Fruit fly (Drosophila melanogaster) whole organism, embryonic: Measurements from ENCODE around the gene mRpS31.

Experiments used
- B-H1 ChIP-seq: fragments of 200-800 bp; sonication (Bioruptor generic); IDR thresholded peaks from 3 replicates; pipeline ENCODE4 v1.3.6; 2022; ENCODE audit warnings: missing biosample characterization, missing genetic modification characterization
- Blimp-1 ChIP-seq: fragments of 200-800 bp; sonication (Bioruptor generic); optimal IDR thresholded peaks from 3 replicates; lab custom pipeline; 2018; ENCODE audit warnings: missing biosample characterization, missing genetic modification characterization, mild to moderate bottlenecking, moderate library complexity, missing genetic modification reagents
- CG11085 ChIP-seq: fragments of 200-800 bp; sonication (Bioruptor generic); IDR thresholded peaks from 2 replicates; pipeline ENCODE4 v1.3.6; 2022; ENCODE audit warnings: missing biosample characterization, missing genetic modification characterization
- CG11398 ChIP-seq: fragments of 200-800 bp; sonication (Bioruptor generic); optimal IDR thresholded peaks from 2 replicates; lab custom pipeline; 2016; ENCODE audit warnings: missing biosample characterization, missing genetic modification characterization
- CG12104 ChIP-seq: fragments of 200-800 bp; sonication (Bioruptor generic); optimal IDR thresholded peaks from 3 replicates; lab custom pipeline; 2016; ENCODE audit warnings: missing biosample characterization, missing genetic modification characterization
- CG12769 ChIP-seq: fragments of 200-800 bp; sonication (Bioruptor generic); optimal IDR thresholded peaks from 2 replicates; lab custom pipeline; 2019; ENCODE audit warnings: missing biosample characterization, mild to moderate bottlenecking, missing genetic modification characterization, moderate library complexity
- CG13296 ChIP-seq: fragments of 200-800 bp; sonication (Bioruptor generic); optimal IDR thresholded peaks from 3 replicates; lab custom pipeline; 2018; ENCODE audit warnings: missing biosample characterization, mild to moderate bottlenecking, missing genetic modification characterization
- CG15011 ChIP-seq: fragments of 200-800 bp; sonication (Bioruptor generic); optimal IDR thresholded peaks from 3 replicates; lab custom pipeline; 2018; ENCODE audit warnings: missing biosample characterization, mild to moderate bottlenecking, missing genetic modification characterization
- CG1529 ChIP-seq: fragments of 200-800 bp; sonication (Bioruptor generic); optimal IDR thresholded peaks from 3 replicates; lab custom pipeline; 2018; ENCODE audit warnings: missing biosample characterization, missing genetic modification characterization
- CG16779 ChIP-seq: fragments of 200-800 bp; sonication (Bioruptor generic); IDR thresholded peaks from 2 replicates; pipeline ENCODE4 v1.3.6; 2022; ENCODE audit warnings: missing biosample characterization, missing genetic modification characterization
- CG17829 ChIP-seq: fragments of 200-800 bp; optimal IDR thresholded peaks from 2 replicates; lab custom pipeline; 2019; ENCODE audit warnings: missing biosample characterization, mild to moderate bottlenecking, missing genetic modification characterization, moderate library complexity
- CG18619 ChIP-seq: fragments of 200-800 bp; sonication (Bioruptor generic); optimal IDR thresholded peaks from 3 replicates; lab custom pipeline; 2017; ENCODE audit warnings: missing biosample characterization, mild to moderate bottlenecking, missing genetic modification characterization
- CG2712 ChIP-seq: fragments of 200-800 bp; optimal IDR thresholded peaks from 3 replicates; lab custom pipeline; 2019; ENCODE audit warnings: missing biosample characterization, mild to moderate bottlenecking, missing genetic modification characterization, moderate library complexity
- CG30403 ChIP-seq: fragments of 200-800 bp; sonication (Bioruptor generic); optimal IDR thresholded peaks from 3 replicates; lab custom pipeline; 2016; ENCODE audit warnings: missing biosample characterization, missing genetic modification characterization
- CG6765 ChIP-seq: fragments of 200-800 bp; sonication (Bioruptor generic); optimal IDR thresholded peaks from 3 replicates; lab custom pipeline; 2017; ENCODE audit warnings: missing biosample characterization, mild to moderate bottlenecking, missing genetic modification characterization
- CG7372 ChIP-seq: fragments of 200-800 bp; sonication (Bioruptor generic); IDR thresholded peaks from 2 replicates; pipeline ENCODE4 v1.3.6; 2022; ENCODE audit warnings: missing biosample characterization, missing genetic modification characterization
- CG7556 ChIP-seq: fragments of 200-800 bp; sonication (Bioruptor generic); optimal IDR thresholded peaks from 2 replicates; lab custom pipeline; 2017; ENCODE audit warnings: missing biosample characterization, mild to moderate bottlenecking, missing genetic modification characterization
- CG8290 ChIP-seq, 3 experiments: fragments of 200-800 bp; sonication (Bioruptor generic); optimal IDR thresholded peaks; 2 replicates each; lab custom pipeline; 2016 to 2019; ENCODE audit warnings: missing biosample characterization in 3 of 3, missing genetic modification characterization in 3 of 3, mild to moderate bottlenecking in 2 of 3, moderate library complexity in 1 of 3
- CG8924 ChIP-seq: fragments of 200-800 bp; optimal IDR thresholded peaks from 3 replicates; lab custom pipeline; 2019; ENCODE audit warnings: missing biosample characterization, mild to moderate bottlenecking, missing genetic modification characterization, moderate library complexity
- CG9609 ChIP-seq: fragments of 200-800 bp; sonication (Bioruptor generic); optimal IDR thresholded peaks from 3 replicates; lab custom pipeline; 2016; ENCODE audit warnings: missing biosample characterization, missing genetic modification characterization
- D ChIP-seq, 2 experiments: fragments of 200-800 bp in 1 of 2; fragments of >200 bp in 1 of 2; sonication (Bioruptor generic) in 1 of 2; optimal IDR thresholded peaks; 2 replicates in 1 of 2; 3 replicates in 1 of 2; lab custom pipeline; 2017; ENCODE audit warnings: mild to moderate bottlenecking in 1 of 2, missing biosample characterization in 1 of 2, missing genetic modification characterization in 1 of 2, missing genetic modification reagents in 1 of 2
- Dp ChIP-seq: fragments of 200-800 bp; sonication (Bioruptor generic); optimal IDR thresholded peaks from 2 replicates; lab custom pipeline; 2018; ENCODE audit warnings: missing biosample characterization, mild to moderate bottlenecking, missing genetic modification characterization, moderate library complexity
- HLH4C ChIP-seq: fragments of 200-800 bp; sonication (Bioruptor generic); IDR thresholded peaks from 3 replicates; pipeline ENCODE4 v1.3.6; 2022; ENCODE audit warnings: missing biosample characterization, missing genetic modification characterization; ENCODE audit not compliant: partially characterized antibody
- Hr3 ChIP-seq: fragments of 200-800 bp; sonication (Bioruptor generic); optimal IDR thresholded peaks from 3 replicates; lab custom pipeline; 2016; ENCODE audit warnings: missing biosample characterization, missing genetic modification characterization
- Max ChIP-seq: fragments of 200-800 bp; sonication (Bioruptor generic); optimal IDR thresholded peaks from 2 replicates; lab custom pipeline; 2016; ENCODE audit warnings: missing biosample characterization, mild to moderate bottlenecking, missing genetic modification characterization
- NC2α ChIP-seq: fragments of 200-800 bp; sonication (Bioruptor generic); optimal IDR thresholded peaks from 2 replicates; lab custom pipeline; 2016; ENCODE audit warnings: missing biosample characterization, missing genetic modification characterization
- Oaz ChIP-seq: fragments of 200-800 bp; sonication (Bioruptor generic); IDR thresholded peaks from 2 replicates; pipeline ENCODE4 v1.3.6; 2022; ENCODE audit warnings: missing biosample characterization, missing genetic modification characterization
- Optix ChIP-seq: fragments of 200-800 bp; sonication (Bioruptor generic); IDR thresholded peaks from 3 replicates; pipeline ENCODE4 v1.3.6; 2022; ENCODE audit warnings: missing biosample characterization, missing genetic modification characterization
- Trl ChIP-seq, 3 experiments: fragments of >200 bp in 2 of 3; fragments of 200-800 bp in 1 of 3; sonication (Bioruptor generic) in 1 of 3; optimal IDR thresholded peaks; 2 replicates in 1 of 3; 3 replicates in 2 of 3; lab custom pipeline; 2016 to 2017; ENCODE audit warnings: missing biosample characterization in 1 of 3, missing genetic modification characterization in 1 of 3
- cg ChIP-seq: fragments of 200-800 bp; sonication (Bioruptor generic); optimal IDR thresholded peaks from 3 replicates; lab custom pipeline; 2019; ENCODE audit warnings: missing biosample characterization, mild to moderate bottlenecking, missing genetic modification characterization, moderate library complexity
- chn ChIP-seq: fragments of 200-800 bp; sonication (Bioruptor generic); optimal IDR thresholded peaks from 2 replicates; lab custom pipeline; 2016; ENCODE audit warnings: missing biosample characterization, missing genetic modification characterization
- croc ChIP-seq: fragments of 200-800 bp; sonication (Bioruptor generic); conservative IDR thresholded peaks from 3 replicates; pipeline ENCODE4 v1.3.6; 2022; ENCODE audit warnings: missing biosample characterization, missing genetic modification characterization
- fd3F ChIP-seq: fragments of 200-800 bp; sonication (Bioruptor generic); optimal IDR thresholded peaks from 2 replicates; lab custom pipeline; 2018; ENCODE audit warnings: missing biosample characterization, mild to moderate bottlenecking, missing genetic modification characterization, moderate library complexity
- gce ChIP-seq: fragments of 200-800 bp; sonication (Bioruptor generic); IDR thresholded peaks from 3 replicates; pipeline ENCODE4 v1.3.6; 2022; ENCODE audit warnings: missing biosample characterization, missing genetic modification characterization
- gt ChIP-seq: fragments of 200-800 bp; sonication (Bioruptor generic); IDR thresholded peaks from 2 replicates; pipeline ENCODE4 v1.3.6; 2022; ENCODE audit warnings: missing biosample characterization, missing genetic modification characterization
- lab ChIP-seq: fragments of 200-800 bp; sonication (Bioruptor generic); optimal IDR thresholded peaks from 3 replicates; lab custom pipeline; 2017; ENCODE audit warnings: missing biosample characterization, missing genetic modification characterization, mild to moderate bottlenecking, moderate library complexity, missing genetic modification reagents
- nom ChIP-seq: fragments of 200-800 bp; sonication (Bioruptor generic); optimal IDR thresholded peaks from 2 replicates; lab custom pipeline; 2017; ENCODE audit warnings: missing biosample characterization, missing genetic modification characterization, mild to moderate bottlenecking, moderate library complexity, missing genetic modification reagents
- pan ChIP-seq, 4 experiments: fragments of >200 bp in 3 of 4; fragments of 200-800 bp in 1 of 4; sonication (Bioruptor generic) in 1 of 4; optimal IDR thresholded peaks in 3 of 4; IDR thresholded peaks in 1 of 4; 2 replicates each; pipeline versions ENCODE4 v1.3.6 to Lab custom; 2017 to 2022; ENCODE audit warnings: missing biosample characterization in 2 of 4, missing genetic modification characterization in 2 of 4, mixed read lengths in 1 of 4
- pho ChIP-seq: fragments of 200-800 bp; sonication (Bioruptor generic); optimal IDR thresholded peaks from 2 replicates; lab custom pipeline; 2016; ENCODE audit warnings: missing biosample characterization, missing genetic modification characterization
- pita ChIP-seq: fragments of 200-800 bp; sonication (Bioruptor generic); optimal IDR thresholded peaks from 2 replicates; lab custom pipeline; 2017; ENCODE audit warnings: missing biosample characterization, mild to moderate bottlenecking, missing genetic modification characterization
- repo ChIP-seq: fragments of 200-800 bp; sonication (Bioruptor generic); optimal IDR thresholded peaks from 2 replicates; lab custom pipeline; 2016; ENCODE audit warnings: missing biosample characterization, missing genetic modification characterization
- slou ChIP-seq: fragments of 200-800 bp; sonication (Bioruptor generic); optimal IDR thresholded peaks from 3 replicates; lab custom pipeline; 2016; ENCODE audit warnings: missing biosample characterization, missing genetic modification characterization
- sob ChIP-seq: fragments of 200-800 bp; sonication (Bioruptor generic); IDR thresholded peaks from 2 replicates; pipeline ENCODE4 v1.3.6; 2022; ENCODE audit warnings: missing biosample characterization, missing genetic modification characterization
- trh ChIP-seq: fragments of 200-800 bp; sonication (Bioruptor generic); optimal IDR thresholded peaks from 2 replicates; lab custom pipeline; 2016; ENCODE audit warnings: missing biosample characterization, missing genetic modification characterization
- tup ChIP-seq: fragments of 200-800 bp; sonication (Bioruptor generic); optimal IDR thresholded peaks from 2 replicates; lab custom pipeline; 2016; ENCODE audit warnings: missing biosample characterization, mild to moderate bottlenecking, missing genetic modification characterization, moderate library complexity
- unc-4 ChIP-seq: fragments of 200-800 bp; sonication (Bioruptor generic); IDR thresholded peaks from 2 replicates; pipeline ENCODE4 v1.3.6; 2022; ENCODE audit warnings: missing biosample characterization, missing genetic modification characterization; ENCODE audit not compliant: partially characterized antibody
- wek ChIP-seq: fragments of 200-800 bp; sonication (Bioruptor generic); optimal IDR thresholded peaks from 3 replicates; lab custom pipeline; 2018; ENCODE audit warnings: missing biosample characterization, mild to moderate bottlenecking, missing genetic modification characterization, moderate library complexity
- wor ChIP-seq: fragments of 200-800 bp; sonication (Bioruptor generic); IDR thresholded peaks from 2 replicates; pipeline ENCODE4 v1.3.6; 2022; ENCODE audit warnings: missing biosample characterization, missing genetic modification characterization

Gene mRpS31

dm6 chr3L:16045831-16046336 lies 40.9 kb downstream of the mRpS31 start (continued):
- TF ChIP-seq CG2712 (peak; percentile 97), CG11398 (GFP tag; lab: Kevin White, UChicago) (peak; percentile 77), CG18619 (GFP tag; lab: Kevin White, UChicago) (peak; percentile 88), Oaz (GFP tag; lab: Robert Waterston, UW) (peak; percentile 83), pita (GFP tag; lab: Kevin White, UChicago) (no peak), tup (peak; percentile 64), D (optimal IDR thresholded peaks at IDR 0.05; lab: Kevin White, UChicago) (no peak), D (GFP tag; optimal IDR thresholded peaks at IDR 0.05; lab: Kevin White, UChicago) (peak; percentile 80), CG8290 (GFP tag; optimal IDR thresholded peaks at IDR 0.05; lab: Kevin White, UChicago) (peak; percentile 78), CG8290 (tag; optimal IDR thresholded peaks at IDR 0.05; lab: Kevin White, UChicago) (peak in 1 of 2 experiments; percentile 94), CG11085 (GFP tag; lab: Robert Waterston, UW) (peak; percentile 81), CG12769 (tag; lab: Kevin White, UChicago) (peak; percentile 90), Hr3 (GFP tag; lab: Kevin White, UChicago) (peak; percentile 85), CG13296 (GFP tag; lab: Kevin White, UChicago) (peak; percentile 96), NC2α (GFP tag; lab: Kevin White, UChicago) (peak; percentile 70), slou (GFP tag; lab: Kevin White, UChicago) (peak; percentile 61), HLH4C (no peak), CG17829 (peak; percentile 97), trh (GFP tag; lab: Kevin White, UChicago) (peak; percentile 85), cg (peak; percentile 83), wek (GFP tag; lab: Kevin White, UChicago) (peak; percentile 75), fd3F (GFP tag; lab: Kevin White, UChicago) (peak; percentile 92), CG15011 (peak; percentile 86), CG16779 (peak; percentile 75; the same call in 1 of the 2 replicates), croc (GFP tag; lab: Robert Waterston, UW) (peak; percentile 74), Trl (optimal IDR thresholded peaks at IDR 0.05; lab: Kevin White, UChicago) (no peak), Trl (GFP tag; optimal IDR thresholded peaks at IDR 0.05; lab: Kevin White, UChicago) (peak; percentile 87), B-H1 (GFP tag; lab: Robert Waterston, UW) (peak; percentile 90), Optix (GFP tag; lab: Robert Waterston, UW) (peak; percentile 82; the same call in 2 of the 3 replicates), chn (peak; percentile 82), wor (GFP tag; lab: Robert Waterston, UW) (peak; percentile 84), Max (GFP tag; lab: Kevin White, UChicago) (peak; percentile 87), CG1529 (GFP tag; lab: Kevin White, UChicago) (peak; percentile 89), CG30403 (peak; percentile 93), CG8924 (peak; percentile 92), gt (GFP tag; lab: Robert Waterston, UW) (peak; percentile 53; the same call in 1 of the 2 replicates), CG7372 (peak; percentile 89), CG12104 (GFP tag; lab: Kevin White, UChicago) (peak; percentile 88), repo (GFP tag; lab: Kevin White, UChicago) (peak; percentile 73), CG6765 (peak; percentile 90), CG9609 (GFP tag; lab: Kevin White, UChicago) (peak; percentile 83), Dp (GFP tag; lab: Kevin White, UChicago) (no peak), CG7556 (GFP tag; lab: Kevin White, UChicago) (peak; percentile 89), nom (peak; percentile 89), gce (GFP tag; lab: Robert Waterston, UW) (peak; percentile 93), unc-4 (GFP tag; lab: Robert Waterston, UW) (no peak), lab (GFP tag; lab: Kevin White, UChicago) (peak; percentile 96), Blimp-1 (GFP tag; lab: Kevin White, UChicago) (peak; percentile 93), pan (optimal IDR thresholded peaks at IDR 0.05; lab: Kevin White, UChicago) (no peak), pan (GFP tag; optimal IDR thresholded peaks at IDR 0.05 in 1 of 2, IDR thresholded peaks at IDR 0.05 in 1 of 2) (peak in 1 of 2 experiments; percentile 93), pho (GFP tag; lab: Kevin White, UChicago) (peak; percentile 92), sob (peak; percentile 93)
